Worm (Caenorhabditis elegans): ENCODE measurements around the gene gcst-1.

The gcst-1 gene

ce11 chrV:5699835-5700441 is 12.8 kb upstream of the gcst-1 start, which contains the start of gene clec-1:
Gene clec-1, plus strand, starts transcription at chrV:5700154.
- TF ChIP-seq unc-62 (GFP tag; optimal IDR thresholded peaks at IDR 0.05): no peak

DNA sequence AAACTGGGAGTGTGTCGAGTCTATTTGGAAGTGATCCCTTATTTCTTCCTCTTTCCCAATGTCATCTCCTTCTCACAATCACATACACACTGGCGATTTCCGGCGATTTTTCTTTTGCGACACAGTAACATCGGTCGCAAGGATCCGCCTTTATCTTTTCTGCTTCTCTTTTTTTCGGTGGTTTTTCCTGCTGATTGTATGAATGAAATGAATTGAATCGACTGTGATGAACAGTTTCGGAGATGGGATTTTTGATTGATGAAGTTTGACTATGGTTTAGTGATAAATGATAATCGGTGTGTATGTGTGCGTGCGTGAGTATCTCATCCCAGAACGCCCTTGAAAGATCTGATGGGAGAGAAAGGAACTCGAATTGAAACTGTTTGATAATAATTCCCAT is 11.6 kb upstream of the gcst-1 start:
- TF ChIP-seq unc-62 (GFP tag; optimal IDR thresholded peaks at IDR 0.05): no peak

- no peak for TF ChIP-seq unc-62 (GFP tag; optimal IDR thresholded peaks at IDR 0.05)
Measured at ce11 chrV:5704467-5704866, 8.3 kb upstream of the gcst-1 start.

DNA sequence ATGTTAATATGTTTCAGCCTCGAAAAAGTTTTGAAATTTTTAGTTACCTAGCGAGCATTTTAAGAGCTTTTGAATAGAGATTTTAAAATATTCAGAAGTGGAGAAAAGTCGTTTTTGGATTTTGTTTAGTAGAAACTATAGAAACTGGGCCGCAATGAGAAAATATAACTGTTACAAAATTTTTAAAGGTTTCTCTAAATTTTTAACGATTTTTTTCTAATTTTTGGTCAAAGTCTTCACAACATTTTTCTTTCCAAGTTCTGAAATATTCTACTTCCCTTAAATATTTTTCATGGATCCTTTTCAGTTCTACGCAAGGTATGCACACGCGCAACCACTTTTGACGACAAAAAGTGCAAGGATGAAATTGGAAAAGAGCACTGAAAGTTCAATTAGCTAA is 7.2 kb upstream of the gcst-1 start, which contains the start of gene peli-1:
TSS of gene peli-1 (plus strand) at position 301 of the 400 bp plus-strand sequence.
- no peak for TF ChIP-seq unc-62 (GFP tag; optimal IDR thresholded peaks at IDR 0.05)

DNA sequence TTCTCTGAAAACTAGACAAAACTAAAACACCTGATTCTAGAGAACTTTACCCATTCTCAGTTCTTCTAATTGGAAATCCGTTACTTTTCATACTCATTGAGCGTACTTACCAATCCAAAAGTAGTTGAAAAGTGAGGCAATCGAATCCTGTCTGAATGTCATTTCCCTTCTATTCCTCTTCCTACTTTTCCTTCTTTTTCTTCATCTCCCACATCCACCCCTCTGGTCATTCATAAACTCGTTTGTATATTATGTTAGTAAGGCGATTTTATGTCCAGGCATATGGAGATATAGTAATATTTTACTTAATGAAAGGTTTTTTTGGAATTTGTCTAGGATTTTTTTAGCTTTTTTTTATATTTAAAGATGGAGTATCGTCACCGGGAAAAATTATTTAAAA is 4.4 kb upstream of the gcst-1 start:
- TF ChIP-seq unc-62 (GFP tag; optimal IDR thresholded peaks at IDR 0.05): no peak

- no peak for TF ChIP-seq unc-62 (GFP tag; optimal IDR thresholded peaks at IDR 0.05)
Measured at ce11 chrV:5712189-5712588, 539 bp upstream of the gcst-1 start.

DNA sequence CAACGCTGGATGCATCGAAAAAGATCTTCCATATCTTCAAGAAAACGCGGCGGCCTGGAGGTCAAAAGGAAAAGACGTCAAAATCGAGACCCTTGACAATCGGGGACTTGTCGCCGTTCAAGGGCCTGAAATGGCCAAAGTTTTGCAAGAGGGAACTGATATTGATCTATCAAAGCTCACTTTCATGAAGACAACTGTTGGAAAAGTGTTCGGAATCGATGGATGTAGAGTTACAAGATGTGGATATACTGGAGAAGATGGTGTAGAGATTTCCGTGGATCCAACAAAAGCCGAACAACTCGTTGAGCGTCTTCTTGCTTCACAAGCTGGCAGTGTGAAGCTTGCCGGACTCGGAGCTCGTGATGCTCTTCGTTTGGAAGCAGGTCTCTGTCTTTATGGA is 782 bp downstream of the gcst-1 start:
- no peak for TF ChIP-seq unc-62 (GFP tag; optimal IDR thresholded peaks at IDR 0.05)

DNA sequence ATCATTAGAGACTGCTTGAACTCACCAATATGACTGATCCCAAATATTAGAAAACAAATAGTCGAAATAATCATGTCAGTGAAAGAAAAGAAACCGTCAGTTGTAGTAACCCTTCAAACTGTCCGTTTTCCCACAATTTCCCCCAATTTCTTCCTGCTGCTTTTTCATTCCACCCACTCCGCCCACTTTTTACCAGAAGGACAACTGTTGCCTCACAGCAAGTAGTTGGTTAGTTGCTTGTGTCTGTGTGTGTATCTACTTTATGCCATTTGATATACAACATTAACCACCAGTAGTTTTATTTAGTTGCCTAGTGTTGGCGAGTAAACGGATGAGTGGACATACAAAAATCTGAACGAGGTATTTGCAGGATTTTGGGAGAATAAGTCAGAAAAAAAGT is 3.8 kb downstream of the gcst-1 start, which contains the start of gene K09H11.9:
TSS of gene K09H11.9 (minus strand) at position 101 of the 400 bp plus-strand sequence.
- no peak for TF ChIP-seq unc-62 (GFP tag; optimal IDR thresholded peaks at IDR 0.05)

- TF ChIP-seq unc-62 (GFP tag; optimal IDR thresholded peaks at IDR 0.05): no peak
Measured at ce11 chrV:5717237-5717935, 4.7 kb downstream of the gcst-1 start, which contains the start of gene rga-3. Gene rga-3, plus strand, starts transcription at chrV:5717885.

DNA sequence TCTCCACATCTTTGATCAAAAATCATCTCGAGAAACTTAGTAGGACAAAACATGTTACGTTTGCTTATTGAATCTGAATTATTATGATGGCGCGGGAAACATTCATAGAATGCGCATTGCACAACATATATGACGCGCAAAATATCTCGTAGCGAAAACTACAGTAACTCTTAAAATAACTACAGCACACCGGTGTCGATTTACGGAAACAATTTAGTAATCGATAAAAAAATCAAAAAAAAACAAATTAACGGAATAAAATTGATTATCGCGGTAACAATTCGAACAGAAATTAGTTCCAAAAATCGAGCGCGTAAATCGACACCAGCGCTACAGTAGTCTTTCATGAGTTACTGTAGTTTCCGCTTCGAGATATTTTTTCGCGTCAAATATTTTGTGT is 9.4 kb downstream of the gcst-1 start:
- TF ChIP-seq unc-62 (GFP tag; optimal IDR thresholded peaks at IDR 0.05): no peak

DNA sequence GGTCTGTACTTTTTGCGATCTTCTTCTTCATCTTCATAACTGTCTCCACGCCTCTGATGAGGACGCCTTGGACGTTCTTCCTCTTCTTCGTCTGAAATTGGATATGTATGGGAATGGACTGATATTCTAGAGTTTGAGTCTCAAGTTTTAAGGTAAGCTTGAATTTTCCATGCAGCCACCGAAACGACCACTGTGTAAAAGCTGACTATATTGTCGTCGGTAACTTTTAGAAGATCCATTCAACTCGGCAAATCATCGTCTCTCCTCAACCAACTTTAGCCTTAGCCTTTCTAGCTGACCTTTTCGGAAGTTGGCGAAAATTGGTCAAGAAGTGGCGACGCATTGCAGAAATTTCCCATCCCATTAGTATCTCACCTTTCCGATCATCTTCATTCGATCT is 11.7 kb downstream of the gcst-1 start:
- TF ChIP-seq unc-62 (GFP tag; optimal IDR thresholded peaks at IDR 0.05): no peak

DNA sequence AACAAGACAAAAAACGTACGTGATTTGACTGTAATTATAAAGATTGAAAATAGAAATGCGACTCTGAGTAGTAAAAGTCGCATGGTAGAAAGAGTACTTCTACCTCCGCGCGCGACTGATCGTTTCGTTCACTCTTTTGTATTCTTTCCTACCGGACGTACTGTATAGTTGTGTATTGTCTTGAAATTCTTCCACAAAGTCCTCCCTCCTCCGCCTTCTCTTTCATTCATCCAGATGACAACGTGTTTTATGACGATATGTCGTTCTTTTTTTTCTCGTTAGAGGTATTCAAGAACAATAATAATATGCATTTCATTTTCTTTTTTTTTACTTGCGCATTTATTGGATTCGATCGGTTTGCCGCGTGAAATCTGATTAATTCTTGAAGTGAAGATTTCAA is 13.7 kb downstream of the gcst-1 start, which contains the start of gene K09H11.4:
TSS of gene K09H11.4 (minus strand) at position 101 of the 400 bp plus-strand sequence.
- TF ChIP-seq unc-62 (GFP tag; optimal IDR thresholded peaks at IDR 0.05): no peak

ce11 chrV:5730783-5731182 is 18.1 kb downstream of the gcst-1 start, which contains the start of gene K09H11.15:
Gene K09H11.15, minus strand, starts transcription at chrV:5730883.
- TF ChIP-seq unc-62 (GFP tag; optimal IDR thresholded peaks at IDR 0.05): no peak

- TF ChIP-seq unc-62 (GFP tag; optimal IDR thresholded peaks at IDR 0.05): no peak
Measured at ce11 chrV:5736068-5736467, 23.3 kb downstream of the gcst-1 start, which contains the start of gene K09H11.6. Gene K09H11.6, minus strand, starts transcription at chrV:5736168.

ce11 chrV:5739438-5739837 is 26.7 kb downstream of the gcst-1 start:
- no peak for TF ChIP-seq unc-62 (GFP tag; optimal IDR thresholded peaks at IDR 0.05)

DNA sequence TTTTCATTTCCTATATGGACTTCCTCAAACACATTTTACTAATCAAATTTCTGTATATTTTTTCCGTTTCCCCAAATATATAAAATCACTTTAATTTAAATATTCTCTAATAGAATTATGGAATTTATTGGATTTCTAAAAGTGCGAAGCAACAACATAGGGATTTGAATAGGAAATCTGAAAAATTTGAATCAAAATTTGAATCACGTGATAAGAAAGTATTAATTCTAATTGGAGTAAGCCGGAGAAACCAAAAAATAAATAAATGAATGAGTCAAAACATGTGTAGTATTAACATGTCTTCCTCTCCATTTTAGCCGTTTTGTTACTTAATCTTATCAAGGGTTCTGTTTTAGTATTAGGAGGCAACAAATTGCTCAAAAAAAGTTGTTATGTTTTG is 28.5 kb downstream of the gcst-1 start:
- TF ChIP-seq unc-62 (GFP tag; optimal IDR thresholded peaks at IDR 0.05): no peak

ce11 chrV:5746237-5746636 is 33.5 kb downstream of the gcst-1 start:
- TF ChIP-seq unc-62 (GFP tag; optimal IDR thresholded peaks at IDR 0.05): no peak
